Fruit fly (Drosophila melanogaster) whole organism, embryonic: ENCODE results near the gene Ekar.
A peak's percentile ranks its signal among the peaks of the same experiment; 100 is the strongest.

Source experiments
- Awh ChIP-seq: fragments of 200-800 bp; sonication (Bioruptor generic); IDR thresholded peaks from 2 replicates; pipeline ENCODE4, ENCODE4 v1.3.6; 2022; ENCODE audit warnings: missing biosample characterization, missing genetic modification characterization
- CG1024 ChIP-seq: fragments of 200-800 bp; sonication (Bioruptor generic); IDR thresholded peaks from 2 replicates; pipeline ENCODE4 v1.3.6; 2022; ENCODE audit warnings: missing biosample characterization, missing genetic modification characterization
- CG10431 ChIP-seq: fragments of 200-800 bp; sonication (Bioruptor generic); optimal IDR thresholded peaks from 3 replicates; lab custom pipeline; 2018; ENCODE audit warnings: missing biosample characterization, mild to moderate bottlenecking, missing genetic modification characterization
- CG10654 ChIP-seq: fragments of 200-800 bp; sonication (Bioruptor generic); optimal IDR thresholded peaks from 2 replicates; lab custom pipeline; 2016; ENCODE audit warnings: missing biosample characterization, missing genetic modification characterization
- CG11695 ChIP-seq: fragments of 200-800 bp; sonication (Bioruptor generic); IDR thresholded peaks from 3 replicates; pipeline ENCODE4 v1.3.6; 2022; ENCODE audit warnings: missing biosample characterization, missing genetic modification characterization
- CG11723 ChIP-seq: fragments of 200-800 bp; sonication (Bioruptor generic); optimal IDR thresholded peaks from 2 replicates; lab custom pipeline; 2017; ENCODE audit warnings: missing biosample characterization, mild to moderate bottlenecking, missing genetic modification characterization
- CG12942 ChIP-seq: fragments of 200-800 bp; sonication (Bioruptor generic); optimal IDR thresholded peaks from 3 replicates; lab custom pipeline; 2016; ENCODE audit warnings: missing biosample characterization, missing genetic modification characterization
- CG13123 ChIP-seq: fragments of 200-800 bp; sonication (Bioruptor generic); optimal IDR thresholded peaks from 2 replicates; lab custom pipeline; 2016; ENCODE audit warnings: missing biosample characterization, missing genetic modification characterization
- CG13624 ChIP-seq: fragments of 200-800 bp; sonication (Bioruptor generic); optimal IDR thresholded peaks from 2 replicates; lab custom pipeline; 2016; ENCODE audit warnings: missing biosample characterization, missing genetic modification characterization
- CG13894 ChIP-seq: fragments of 200-800 bp; sonication (Bioruptor generic); optimal IDR thresholded peaks from 3 replicates; lab custom pipeline; 2018; ENCODE audit warnings: missing biosample characterization, mild to moderate bottlenecking, missing genetic modification characterization, moderate library complexity
- CG1603 ChIP-seq: fragments of 200-800 bp; sonication (Bioruptor generic); optimal IDR thresholded peaks from 2 replicates; lab custom pipeline; 2019; ENCODE audit warnings: missing biosample characterization, mild to moderate bottlenecking, missing genetic modification characterization, moderate library complexity
- CG1647 ChIP-seq: fragments of 200-800 bp; sonication (Bioruptor generic); optimal IDR thresholded peaks from 3 replicates; lab custom pipeline; 2016; ENCODE audit warnings: missing biosample characterization, missing genetic modification characterization
- CG16815 ChIP-seq: fragments of 200-800 bp; sonication (Bioruptor generic); optimal IDR thresholded peaks from 3 replicates; lab custom pipeline; 2017; ENCODE audit warnings: missing biosample characterization, mild to moderate bottlenecking, missing genetic modification characterization
- CG2199 ChIP-seq: fragments of 200-800 bp; sonication (Bioruptor generic); IDR thresholded peaks from 3 replicates; pipeline ENCODE4 v1.3.6; 2022; ENCODE audit warnings: missing biosample characterization, missing genetic modification characterization
- CG33557 ChIP-seq: fragments of 200-800 bp; sonication (Bioruptor generic); optimal IDR thresholded peaks from 2 replicates; lab custom pipeline; 2019; ENCODE audit warnings: missing biosample characterization, mild to moderate bottlenecking, missing genetic modification characterization, moderate library complexity
- CG34376 ChIP-seq: fragments of 200-800 bp; sonication (Bioruptor generic); optimal IDR thresholded peaks from 2 replicates; lab custom pipeline; 2018; ENCODE audit warnings: missing biosample characterization, mild to moderate bottlenecking, missing genetic modification characterization
- CG6654 ChIP-seq: fragments of 200-800 bp; sonication (Bioruptor generic); optimal IDR thresholded peaks from 2 replicates; lab custom pipeline; 2017; ENCODE audit warnings: missing biosample characterization, mild to moderate bottlenecking, missing genetic modification characterization
- CG8290 ChIP-seq, 3 experiments: fragments of 200-800 bp; sonication (Bioruptor generic); optimal IDR thresholded peaks; 2 replicates each; lab custom pipeline; 2016 to 2019; ENCODE audit warnings: missing biosample characterization in 3 of 3, missing genetic modification characterization in 3 of 3, mild to moderate bottlenecking in 2 of 3, moderate library complexity in 1 of 3
- CG8359 ChIP-seq: fragments of 200-800 bp; sonication (Bioruptor generic); optimal IDR thresholded peaks from 2 replicates; lab custom pipeline; 2017; ENCODE audit warnings: missing biosample characterization, mild to moderate bottlenecking, missing genetic modification characterization, borderline replicate concordance
- CG9609 ChIP-seq: fragments of 200-800 bp; sonication (Bioruptor generic); optimal IDR thresholded peaks from 3 replicates; lab custom pipeline; 2016; ENCODE audit warnings: missing biosample characterization, missing genetic modification characterization
- Drgx ChIP-seq: fragments of 200-800 bp; sonication (Bioruptor generic); IDR thresholded peaks from 2 replicates; pipeline ENCODE4 v1.3.6; 2022; ENCODE audit warnings: missing biosample characterization, missing genetic modification characterization
- Gsc ChIP-seq: fragments of 200-800 bp; sonication (Bioruptor generic); IDR thresholded peaks from 2 replicates; pipeline ENCODE4 v1.3.6; 2022; ENCODE audit warnings: missing biosample characterization, missing genetic modification characterization
- HmgZ ChIP-seq: fragments of 200-800 bp; sonication (Bioruptor generic); optimal IDR thresholded peaks from 2 replicates; lab custom pipeline; 2018; ENCODE audit warnings: missing biosample characterization, mild to moderate bottlenecking, missing genetic modification characterization
- Lim3 ChIP-seq: fragments of 200-800 bp; sonication (Bioruptor generic); IDR thresholded peaks from 2 replicates; pipeline ENCODE4 v1.3.6; 2022; ENCODE audit warnings: missing biosample characterization, missing genetic modification characterization
- MESR4 ChIP-seq: fragments of 200-800 bp; sonication (Bioruptor generic); optimal IDR thresholded peaks from 2 replicates; lab custom pipeline; 2018; ENCODE audit warnings: missing biosample characterization, mild to moderate bottlenecking, missing genetic modification characterization, moderate library complexity
- MTF-1 ChIP-seq: fragments of 200-800 bp; sonication (Bioruptor generic); optimal IDR thresholded peaks from 2 replicates; lab custom pipeline; 2018; ENCODE audit warnings: missing biosample characterization, mild to moderate bottlenecking, missing genetic modification characterization, borderline replicate concordance
- Nf-YC ChIP-seq: fragments of 200-800 bp; optimal IDR thresholded peaks from 3 replicates; lab custom pipeline; 2019; ENCODE audit warnings: missing biosample characterization, mild to moderate bottlenecking, missing genetic modification characterization, moderate library complexity
- Opbp ChIP-seq: fragments of 200-800 bp; sonication (Bioruptor generic); IDR thresholded peaks from 3 replicates; pipeline ENCODE4 v1.3.6; 2022; ENCODE audit warnings: missing biosample characterization, missing genetic modification characterization; ENCODE audit not compliant: partially characterized antibody
- PHDP ChIP-seq: fragments of 200-800 bp; sonication (Bioruptor generic); optimal IDR thresholded peaks from 3 replicates; lab custom pipeline; 2018; ENCODE audit warnings: missing biosample characterization, mild to moderate bottlenecking, missing genetic modification characterization, moderate library complexity
- Ssrp ChIP-seq: fragments of 200-800 bp; sonication (Bioruptor generic); optimal IDR thresholded peaks from 2 replicates; lab custom pipeline; 2018; ENCODE audit warnings: missing biosample characterization, mild to moderate bottlenecking, missing genetic modification characterization, moderate library complexity
- Taf1 ChIP-seq: fragments of 200-800 bp; sonication (Bioruptor generic); IDR thresholded peaks from 2 replicates; pipeline ENCODE4 v1.3.6; 2022; ENCODE audit warnings: missing biosample characterization, missing genetic modification characterization
- ato ChIP-seq: fragments of 200-800 bp; sonication (Bioruptor generic); IDR thresholded peaks from 2 replicates; pipeline ENCODE4 v1.3.6; 2022; ENCODE audit warnings: missing biosample characterization, missing genetic modification characterization; ENCODE audit not compliant: partially characterized antibody
- bsh ChIP-seq, 2 experiments: fragments of 200-800 bp; sonication (Bioruptor generic); optimal IDR thresholded peaks; 2 replicates each; lab custom pipeline; 2017 to 2018; ENCODE audit warnings: mild to moderate bottlenecking in 2 of 2, missing biosample characterization in 2 of 2, missing genetic modification characterization in 2 of 2, moderate library complexity in 1 of 2
- disco-r ChIP-seq: fragments of 200-800 bp; sonication (Bioruptor generic); optimal IDR thresholded peaks from 2 replicates; lab custom pipeline; 2016; ENCODE audit warnings: missing biosample characterization, missing genetic modification characterization
- fd102C ChIP-seq: fragments of 200-800 bp; sonication (Bioruptor generic); optimal IDR thresholded peaks from 2 replicates; lab custom pipeline; 2018; ENCODE audit warnings: missing biosample characterization, mild to moderate bottlenecking, missing genetic modification characterization, moderate library complexity
- gem ChIP-seq: fragments of 200-800 bp; sonication (Bioruptor generic); optimal IDR thresholded peaks from 2 replicates; lab custom pipeline; 2019; ENCODE audit warnings: missing biosample characterization, mild to moderate bottlenecking, missing genetic modification characterization, moderate library complexity
- lilli ChIP-seq: fragments of 200-800 bp; sonication (Bioruptor generic); optimal IDR thresholded peaks from 3 replicates; lab custom pipeline; 2016; ENCODE audit warnings: missing biosample characterization, missing genetic modification characterization
- lmd ChIP-seq: fragments of 200-800 bp; sonication (Bioruptor generic); IDR thresholded peaks from 2 replicates; pipeline ENCODE4 v1.3.6; 2022; ENCODE audit warnings: missing biosample characterization, missing genetic modification characterization
- mirr ChIP-seq: fragments of 200-800 bp; sonication (Bioruptor generic); optimal IDR thresholded peaks from 3 replicates; lab custom pipeline; 2018; ENCODE audit warnings: missing biosample characterization, mild to moderate bottlenecking, missing genetic modification characterization
- peb ChIP-seq: fragments of 200-800 bp; sonication (Bioruptor generic); IDR thresholded peaks from 2 replicates; pipeline ENCODE4 v1.3.6; 2022; ENCODE audit warnings: missing biosample characterization, missing genetic modification characterization
- pzg ChIP-seq: fragments of 200-800 bp; sonication (Bioruptor generic); optimal IDR thresholded peaks from 3 replicates; lab custom pipeline; 2018; ENCODE audit warnings: missing biosample characterization, mild to moderate bottlenecking, missing genetic modification characterization, moderate library complexity
- row ChIP-seq: fragments of 200-800 bp; sonication (Bioruptor generic); IDR thresholded peaks from 3 replicates; pipeline ENCODE4 v1.3.6; 2022; ENCODE audit warnings: missing biosample characterization, missing genetic modification characterization
- slbo ChIP-seq: fragments of 200-800 bp; sonication (Bioruptor generic); IDR thresholded peaks from 2 replicates; pipeline ENCODE4 v1.3.6; 2022; ENCODE audit warnings: missing biosample characterization, missing genetic modification characterization
- sna ChIP-seq: fragments of 200-800 bp; sonication (Bioruptor generic); IDR thresholded peaks from 2 replicates; pipeline ENCODE4 v1.3.6; 2022; ENCODE audit warnings: missing biosample characterization, missing genetic modification characterization; ENCODE audit not compliant: partially characterized antibody
- unpg ChIP-seq: fragments of 200-800 bp; sonication (Bioruptor generic); optimal IDR thresholded peaks from 3 replicates; lab custom pipeline; 2018; ENCODE audit warnings: missing biosample characterization, mild to moderate bottlenecking, missing genetic modification characterization, moderate library complexity

Gene Ekar

DNA sequence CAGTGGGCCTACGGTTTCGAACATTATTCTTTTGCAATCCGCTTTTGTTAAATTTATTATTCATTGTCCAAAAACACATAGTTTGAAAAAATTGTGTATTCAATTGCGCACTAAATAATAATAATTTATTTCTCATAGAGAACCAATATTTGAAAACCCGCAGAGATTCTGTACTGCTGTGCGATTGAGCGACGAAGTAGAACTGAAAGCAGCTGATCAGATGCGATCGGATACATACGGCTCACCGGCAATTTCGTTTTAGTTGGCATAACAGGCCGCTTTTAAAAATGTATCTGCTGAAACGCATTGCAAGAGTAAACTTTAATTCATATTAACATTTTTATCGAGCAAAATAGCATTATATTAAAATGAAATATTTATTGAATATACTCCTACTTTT is 49.5 kb upstream of the Ekar start, which contains the start of gene myo (continued):
- TF ChIP-seq CG34376 (peak; percentile 39), CG10654 (GFP tag; lab: Kevin White, UChicago) (no peak), bsh (GFP tag; optimal IDR thresholded peaks at IDR 0.05; lab: Kevin White, UChicago) (peak in 1 of 2 experiments; percentile 31), sna (GFP tag; lab: Robert Waterston, UW) (no peak), CG6654 (GFP tag; lab: Kevin White, UChicago) (no peak), Gsc (no peak), Taf1 (no peak), CG11695 (GFP tag; lab: Robert Waterston, UW) (0 out of 3 replicates have a peak, but pooled peaks have one; percentile 39), lmd (GFP tag; lab: Robert Waterston, UW) (no peak), Opbp (GFP tag; lab: Robert Waterston, UW) (no peak), CG1647 (GFP tag; lab: Kevin White, UChicago) (no peak), Awh (GFP tag; lab: Robert Waterston, UW) (no peak), pzg (no peak), lilli (GFP tag; lab: Kevin White, UChicago) (peak; percentile 7), Lim3 (no peak), Drgx (GFP tag; lab: Robert Waterston, UW) (no peak), row (GFP tag; lab: Robert Waterston, UW) (peak; percentile 32; the same call in 1 of the 3 replicates), CG2199 (GFP tag; lab: Robert Waterston, UW) (peak; percentile 95), Ssrp (no peak), unpg (GFP tag; lab: Kevin White, UChicago) (peak; percentile 25), peb (GFP tag; lab: Robert Waterston, UW) (no peak), gem (tag; lab: Kevin White, UChicago) (peak; percentile 14), Nf-YC (tag; lab: Kevin White, UChicago) (peak; percentile 12), CG11723 (GFP tag; lab: Kevin White, UChicago) (peak; percentile 75), mirr (no peak), MESR4 (GFP tag; lab: Kevin White, UChicago) (peak; percentile 11), disco-r (GFP tag; lab: Kevin White, UChicago) (no peak), CG13894 (tag; lab: Kevin White, UChicago) (peak; percentile 46), PHDP (tag; lab: Kevin White, UChicago) (peak; percentile 0), fd102C (GFP tag; lab: Kevin White, UChicago) (no peak), CG8359 (no peak), MTF-1 (GFP tag; lab: Kevin White, UChicago) (no peak), CG1024 (GFP tag; lab: Robert Waterston, UW) (0 out of 2 replicates have a peak, but pooled peaks have one; percentile 9), CG13624 (GFP tag; lab: Kevin White, UChicago) (no peak), CG33557 (peak; percentile 28), CG1603 (tag; lab: Kevin White, UChicago) (peak; percentile 34), slbo (GFP tag; lab: Robert Waterston, UW) (no peak), CG13123 (GFP tag; lab: Kevin White, UChicago) (no peak), CG8290 (GFP tag; optimal IDR thresholded peaks at IDR 0.05; lab: Kevin White, UChicago) (no peak), CG8290 (tag; optimal IDR thresholded peaks at IDR 0.05; lab: Kevin White, UChicago) (peak in 1 of 2 experiments; percentile 13), HmgZ (no peak), CG9609 (GFP tag; lab: Kevin White, UChicago) (no peak), ato (no peak), CG12942 (no peak), CG16815 (no peak), CG10431 (peak; percentile 0)
